Worm (Caenorhabditis elegans) whole organism, young adult: Measurements from ENCODE around the gene mrps-23.

Experiments
- die-1 ChIP-seq: sonication (generic microtip); optimal IDR thresholded peaks from 2 replicates; lab custom pipeline; 2016; ENCODE audit warnings: missing genotype, mild to moderate bottlenecking, missing genetic modification characterization, missing compliant biosample characterization
- hmg-1.2 ChIP-seq: fragments of 200-800 bp; sonication (Bioruptor generic); IDR thresholded peaks from 2 replicates; pipeline ENCODE4 v1.3.6; 2022; ENCODE audit warnings: missing genetic modification reagents, missing genetic modification characterization, missing compliant biosample characterization
- mel-28 ChIP-seq: sonication (generic microtip); optimal IDR thresholded peaks from 2 replicates; lab custom pipeline; 2016; ENCODE audit warnings: borderline replicate concordance, mild to moderate bottlenecking, missing genetic modification characterization, missing compliant biosample characterization
- sea-2 ChIP-seq: fragments of 200-800 bp; sonication (Bioruptor generic); IDR thresholded peaks from 2 replicates; pipeline ENCODE4 v1.3.6; 2022; ENCODE audit warnings: missing genetic modification characterization, missing compliant biosample characterization
- snpc-4 ChIP-seq, 5 experiments: fragments of 150-350 bp in 1 of 5; sonication (generic microtip) in 4 of 5; optimal IDR thresholded peaks; 2 replicates each; lab custom pipeline; 2014 to 2018; ENCODE audit warnings: missing genetic modification characterization in 5 of 5, missing biosample characterization in 3 of 5, antibody characterized with exemption in 2 of 5, mild to moderate bottlenecking in 2 of 5, missing compliant biosample characterization in 2 of 5, missing genotype in 2 of 5, moderate library complexity in 2 of 5, missing genetic modification reagents in 1 of 5

- TF ChIP-seq mel-28 (no peak), die-1 (tag; lab: Kevin White, UChicago) (no peak), hmg-1.2 (GFP tag; lab: Robert Waterston, UW) (no peak), sea-2 (no peak), snpc-4 (GFP tag; optimal IDR thresholded peaks at IDR 0.05; lab: Kevin White, UChicago) (no peak), snpc-4 (tag; optimal IDR thresholded peaks at IDR 0.05; lab: Kevin White, UChicago) (no peak)
These were observed at the start of gene mrps-23 for ce11 chrIII:9523581-9523980.
